Fruit fly (Drosophila melanogaster): ENCODE measurements around the gene CG17186.

CG17186 gene

dm6 chr3R:19863979-19864775 lies 13.1 kb downstream of the CG17186 start, which contains the start of the genes CG4572 and CG4686 (continued):
- TF ChIP-seq prd (optimal IDR thresholded peaks at IDR 0.05) (no peak), prd (GFP tag; IDR thresholded peaks at IDR 0.05) (peak; percentile 83), tll (GFP tag; optimal IDR thresholded peaks at IDR 0.05) (peak in 1 of 2 experiments; percentile 13), cwo (GFP tag; optimal IDR thresholded peaks at IDR 0.05) (peak; percentile 57), CG6854 (GFP tag; optimal IDR thresholded peaks at IDR 0.05) (no peak), repo (GFP tag; optimal IDR thresholded peaks at IDR 0.05) (peak; percentile 67), gsb (GFP tag; IDR thresholded peaks at IDR 0.05) (no peak), twi (tag; optimal IDR thresholded peaks at IDR 0.05) (peak; percentile 66), Side (GFP tag; optimal IDR thresholded peaks at IDR 0.05) (peak; percentile 75), CG31441 (GFP tag; IDR thresholded peaks at IDR 0.05) (peak; percentile 92), CG2116 (GFP tag; optimal IDR thresholded peaks at IDR 0.05) (peak; percentile 68), CG8944 (GFP tag; optimal IDR thresholded peaks at IDR 0.05) (peak; percentile 76), CG11560 (tag; IDR thresholded peaks at IDR 0.05) (peak; percentile 39; the same call in 1 of the 3 replicates), vfl (GFP tag; optimal IDR thresholded peaks at IDR 0.05) (peak; percentile 74), pan (optimal IDR thresholded peaks at IDR 0.05) (no peak), pan (GFP tag; optimal IDR thresholded peaks at IDR 0.05 in 1 of 2, IDR thresholded peaks at IDR 0.05 in 1 of 2) (peak in 1 of 2 experiments; percentile 74), CG2712 (tag; optimal IDR thresholded peaks at IDR 0.05) (peak; percentile 84), btn (GFP tag; optimal IDR thresholded peaks at IDR 0.05) (peak; percentile 19), NC2β (GFP tag; optimal IDR thresholded peaks at IDR 0.05) (peak; percentile 67), CG12219 (GFP tag; optimal IDR thresholded peaks at IDR 0.05) (peak; percentile 42), Oli (tag; optimal IDR thresholded peaks at IDR 0.05) (peak; percentile 70), Abd-B (GFP tag; optimal IDR thresholded peaks at IDR 0.05) (peak; percentile 92), Lim3 (GFP tag; IDR thresholded peaks at IDR 0.05) (no peak), HHEX (GFP tag; optimal IDR thresholded peaks at IDR 0.05) (peak; percentile 68), CG12769 (tag; optimal IDR thresholded peaks at IDR 0.05) (no peak), en (GFP tag; optimal IDR thresholded peaks at IDR 0.05) (peak; percentile 44), gem (tag; optimal IDR thresholded peaks at IDR 0.05) (peak; percentile 84), CG7928 (GFP tag; optimal IDR thresholded peaks at IDR 0.05) (peak; percentile 32), CG7786 (GFP tag; optimal IDR thresholded peaks at IDR 0.05) (peak; percentile 71), crol (GFP tag; IDR thresholded peaks at IDR 0.05) (no peak), CG12155 (GFP tag; optimal IDR thresholded peaks at IDR 0.05) (peak; percentile 72), az2 (GFP tag; optimal IDR thresholded peaks at IDR 0.05) (peak; percentile 64), CG11247 (GFP tag; IDR thresholded peaks at IDR 0.05) (peak; percentile 68; the same call in 1 of the 2 replicates), dm (GFP tag; optimal IDR thresholded peaks at IDR 0.05) (peak; percentile 74), CG10147 (GFP tag; optimal IDR thresholded peaks at IDR 0.05) (peak; percentile 65), CG12071 (GFP tag; optimal IDR thresholded peaks at IDR 0.05) (peak; percentile 51), ERR (GFP tag; optimal IDR thresholded peaks at IDR 0.05) (peak; percentile 63), CG17359 (tag; optimal IDR thresholded peaks at IDR 0.05) (peak; percentile 58), CG17361 (GFP tag; IDR thresholded peaks at IDR 0.05) (peak; percentile 96), CG14441 (GFP tag; IDR thresholded peaks at IDR 0.05) (peak; percentile 76), CG14710 (tag; optimal IDR thresholded peaks at IDR 0.05) (peak; percentile 99), CG7839 (tag; optimal IDR thresholded peaks at IDR 0.05) (peak; percentile 69), CG8089 (GFP tag; optimal IDR thresholded peaks at IDR 0.05) (peak; percentile 34), sima (GFP tag; optimal IDR thresholded peaks at IDR 0.05) (peak; percentile 46), dan (GFP tag; IDR thresholded peaks at IDR 0.05) (no peak), Kr (GFP tag; optimal IDR thresholded peaks at IDR 0.05) (no peak), p53 (GFP tag; optimal IDR thresholded peaks at IDR 0.05) (peak; percentile 43), CG8765 (GFP tag; IDR thresholded peaks at IDR 0.05) (peak; percentile 53), CG17612 (GFP tag; IDR thresholded peaks at IDR 0.05) (0 out of 2 replicates have a peak, but pooled peaks have one; percentile 49), usp (GFP tag; optimal IDR thresholded peaks at IDR 0.05) (no peak)

Data from whole organism, embryonic.